Fruit fly (Drosophila melanogaster) whole organism, embryonic: ENCODE results near the gene Desat1.
A peak's percentile ranks its signal among the peaks of the same experiment; 100 is the strongest.

Experiments used
- Ada2b ChIP-seq: fragments of 200-800 bp; sonication (Bioruptor generic); IDR thresholded peaks from 2 replicates; pipeline ENCODE4 v1.3.6; 2022; ENCODE audit warnings: missing biosample characterization, missing genetic modification characterization
- CG10274 ChIP-seq: fragments of 200-800 bp; sonication (Bioruptor generic); optimal IDR thresholded peaks from 3 replicates; lab custom pipeline; 2017; ENCODE audit warnings: missing biosample characterization, mild to moderate bottlenecking, missing genetic modification characterization
- CG10979 ChIP-seq: fragments of 200-800 bp; sonication (Bioruptor generic); optimal IDR thresholded peaks from 2 replicates; lab custom pipeline; 2018; ENCODE audit warnings: missing biosample characterization, mild to moderate bottlenecking, missing genetic modification characterization, moderate library complexity
- CG12155 ChIP-seq: fragments of 200-800 bp; sonication (Bioruptor generic); optimal IDR thresholded peaks from 3 replicates; lab custom pipeline; 2016; ENCODE audit warnings: missing biosample characterization, missing genetic modification characterization
- CG12391 ChIP-seq: fragments of 200-800 bp; sonication (Bioruptor generic); optimal IDR thresholded peaks from 3 replicates; lab custom pipeline; 2018; ENCODE audit warnings: missing biosample characterization, mild to moderate bottlenecking, missing genetic modification characterization, moderate library complexity
- CG12942 ChIP-seq: fragments of 200-800 bp; sonication (Bioruptor generic); optimal IDR thresholded peaks from 3 replicates; lab custom pipeline; 2016; ENCODE audit warnings: missing biosample characterization, missing genetic modification characterization
- CG13123 ChIP-seq: fragments of 200-800 bp; sonication (Bioruptor generic); optimal IDR thresholded peaks from 2 replicates; lab custom pipeline; 2016; ENCODE audit warnings: missing biosample characterization, missing genetic modification characterization
- CG18011 ChIP-seq: fragments of 200-800 bp; sonication (Bioruptor generic); optimal IDR thresholded peaks from 2 replicates; lab custom pipeline; 2017; ENCODE audit warnings: missing biosample characterization, missing genetic modification characterization, mild to moderate bottlenecking, moderate library complexity, missing genotype
- CG18262 ChIP-seq: fragments of 200-800 bp; optimal IDR thresholded peaks from 3 replicates; lab custom pipeline; 2019; ENCODE audit warnings: missing biosample characterization, mild to moderate bottlenecking, missing genetic modification characterization, moderate library complexity
- CG18619 ChIP-seq: fragments of 200-800 bp; sonication (Bioruptor generic); optimal IDR thresholded peaks from 3 replicates; lab custom pipeline; 2017; ENCODE audit warnings: missing biosample characterization, mild to moderate bottlenecking, missing genetic modification characterization
- CG3065 ChIP-seq: fragments of 200-800 bp; sonication (Bioruptor generic); optimal IDR thresholded peaks from 2 replicates; lab custom pipeline; 2016; ENCODE audit warnings: missing biosample characterization, missing genetic modification characterization
- CG31365 ChIP-seq: fragments of 200-800 bp; sonication (Bioruptor generic); optimal IDR thresholded peaks from 2 replicates; lab custom pipeline; 2018; ENCODE audit warnings: missing biosample characterization, mild to moderate bottlenecking, missing genetic modification characterization
- CG5180 ChIP-seq: fragments of 200-800 bp; sonication (Bioruptor generic); optimal IDR thresholded peaks from 3 replicates; lab custom pipeline; 2017; ENCODE audit warnings: missing biosample characterization, missing genetic modification characterization, mild to moderate bottlenecking, moderate library complexity, missing genetic modification reagents
- CG6254 ChIP-seq: fragments of 200-800 bp; sonication (Bioruptor generic); optimal IDR thresholded peaks from 3 replicates; lab custom pipeline; 2017; ENCODE audit warnings: mild to moderate bottlenecking, missing biosample characterization, missing genetic modification reagents, missing genetic modification characterization
- CG6791 ChIP-seq: fragments of 200-800 bp; sonication (Bioruptor generic); IDR thresholded peaks from 3 replicates; pipeline ENCODE4 v1.3.6; 2022; ENCODE audit warnings: missing biosample characterization, missing genetic modification characterization; ENCODE audit not compliant: partially characterized antibody
- CG7271 ChIP-seq: fragments of 200-800 bp; sonication (Bioruptor generic); optimal IDR thresholded peaks from 2 replicates; lab custom pipeline; 2018; ENCODE audit warnings: missing biosample characterization, mild to moderate bottlenecking, missing genetic modification characterization, moderate library complexity
- CG7786 ChIP-seq: fragments of 200-800 bp; sonication (Bioruptor generic); optimal IDR thresholded peaks from 2 replicates; lab custom pipeline; 2016; ENCODE audit warnings: missing biosample characterization, missing genetic modification characterization
- CG8388 ChIP-seq: fragments of 200-800 bp; sonication (Bioruptor generic); optimal IDR thresholded peaks from 2 replicates; lab custom pipeline; 2019; ENCODE audit warnings: missing biosample characterization, mild to moderate bottlenecking, missing genetic modification characterization, moderate library complexity
- CG8924 ChIP-seq: fragments of 200-800 bp; optimal IDR thresholded peaks from 3 replicates; lab custom pipeline; 2019; ENCODE audit warnings: missing biosample characterization, mild to moderate bottlenecking, missing genetic modification characterization, moderate library complexity
- CG9727 ChIP-seq: fragments of 200-800 bp; sonication (Bioruptor generic); optimal IDR thresholded peaks from 3 replicates; lab custom pipeline; 2017; ENCODE audit warnings: missing biosample characterization, mild to moderate bottlenecking, missing genetic modification characterization
- CG9797 ChIP-seq: fragments of 200-800 bp; sonication (Bioruptor generic); optimal IDR thresholded peaks from 3 replicates; lab custom pipeline; 2018; ENCODE audit warnings: missing biosample characterization, mild to moderate bottlenecking, missing genetic modification characterization
- CHES-1-like ChIP-seq: fragments of 200-800 bp; sonication (Bioruptor generic); optimal IDR thresholded peaks from 2 replicates; lab custom pipeline; 2016; ENCODE audit warnings: missing biosample characterization, missing genetic modification characterization
- Dip2 ChIP-seq: fragments of 200-800 bp; sonication (Bioruptor generic); IDR thresholded peaks from 2 replicates; pipeline ENCODE4 v1.3.6; 2022; ENCODE audit warnings: missing biosample characterization, missing genetic modification characterization
- Dll ChIP-seq: fragments of 200-800 bp; sonication (Bioruptor generic); IDR thresholded peaks from 4 replicates; pipeline ENCODE4 v1.3.6; 2022; ENCODE audit warnings: missing biosample characterization, missing genetic modification characterization; ENCODE audit not compliant: partially characterized antibody
- ERR ChIP-seq: fragments of 200-800 bp; sonication (Bioruptor generic); optimal IDR thresholded peaks from 2 replicates; lab custom pipeline; 2016; ENCODE audit warnings: missing biosample characterization, missing genetic modification characterization
- Fer3 ChIP-seq: fragments of 200-800 bp; sonication (Bioruptor generic); optimal IDR thresholded peaks from 2 replicates; lab custom pipeline; 2018; ENCODE audit warnings: missing biosample characterization, mild to moderate bottlenecking, missing genetic modification characterization, moderate library complexity
- Med ChIP-seq: fragments of 200-800 bp; sonication (Bioruptor generic); peaks from one replicate; lab custom pipeline; 2016; ENCODE audit warnings: missing biosample characterization, missing genetic modification characterization, mild to moderate bottlenecking, inconsistent platforms, moderate library complexity
- Rx ChIP-seq: fragments of 200-800 bp; sonication (Bioruptor generic); IDR thresholded peaks from 2 replicates; pipeline ENCODE4 v1.3.6; 2022; ENCODE audit warnings: missing biosample characterization, missing genetic modification characterization
- Sry-β ChIP-seq: fragments of 200-800 bp; sonication (Bioruptor generic); optimal IDR thresholded peaks from 2 replicates; lab custom pipeline; 2018; ENCODE audit warnings: missing biosample characterization, mild to moderate bottlenecking, missing genetic modification characterization, moderate library complexity
- ac ChIP-seq: fragments of 200-800 bp; sonication (Bioruptor generic); optimal IDR thresholded peaks from 3 replicates; lab custom pipeline; 2017; ENCODE audit warnings: missing biosample characterization, mild to moderate bottlenecking, missing genetic modification characterization
- ash1 ChIP-seq: fragments of 200-800 bp; sonication (Bioruptor generic); optimal IDR thresholded peaks from 2 replicates; lab custom pipeline; 2018; ENCODE audit warnings: missing biosample characterization, mild to moderate bottlenecking, missing genetic modification characterization
- bsh ChIP-seq, 2 experiments: fragments of 200-800 bp; sonication (Bioruptor generic); optimal IDR thresholded peaks; 2 replicates each; lab custom pipeline; 2017 to 2018; ENCODE audit warnings: mild to moderate bottlenecking in 2 of 2, missing biosample characterization in 2 of 2, missing genetic modification characterization in 2 of 2, moderate library complexity in 1 of 2
- corto ChIP-seq: fragments of 200-800 bp; sonication (Bioruptor generic); optimal IDR thresholded peaks from 2 replicates; lab custom pipeline; 2016; ENCODE audit warnings: missing biosample characterization, mild to moderate bottlenecking, missing genetic modification characterization, moderate library complexity
- dati ChIP-seq: fragments of 200-800 bp; sonication (Bioruptor generic); IDR thresholded peaks from 2 replicates; pipeline ENCODE4 v1.3.6; 2022; ENCODE audit warnings: missing biosample characterization, missing genetic modification characterization
- dmrt11E ChIP-seq: fragments of 200-800 bp; sonication (Bioruptor generic); optimal IDR thresholded peaks from 3 replicates; lab custom pipeline; 2018; ENCODE audit warnings: missing biosample characterization, mild to moderate bottlenecking, missing genetic modification characterization, moderate library complexity
- fd96Cb ChIP-seq: fragments of 200-800 bp; sonication (Bioruptor generic); optimal IDR thresholded peaks from 2 replicates; lab custom pipeline; 2018; ENCODE audit warnings: missing biosample characterization, mild to moderate bottlenecking, missing genetic modification characterization, moderate library complexity
- gfzf ChIP-seq: fragments of 200-800 bp; sonication (Bioruptor generic); optimal IDR thresholded peaks from 2 replicates; lab custom pipeline; 2016; ENCODE audit warnings: missing biosample characterization, mild to moderate bottlenecking, missing genetic modification characterization, moderate library complexity
- hb ChIP-seq: fragments of 200-800 bp; sonication (Bioruptor generic); IDR thresholded peaks from 3 replicates; pipeline ENCODE4 v1.3.6; 2022; ENCODE audit warnings: missing biosample characterization, missing genetic modification characterization; ENCODE audit not compliant: partially characterized antibody
- jing ChIP-seq: fragments of 200-800 bp; sonication (Bioruptor generic); optimal IDR thresholded peaks from 2 replicates; lab custom pipeline; 2018; ENCODE audit warnings: missing biosample characterization, mild to moderate bottlenecking, missing genetic modification characterization
- lmd ChIP-seq: fragments of 200-800 bp; sonication (Bioruptor generic); IDR thresholded peaks from 2 replicates; pipeline ENCODE4 v1.3.6; 2022; ENCODE audit warnings: missing biosample characterization, missing genetic modification characterization
- nerfin-1 ChIP-seq: fragments of 200-800 bp; sonication (Bioruptor generic); optimal IDR thresholded peaks from 3 replicates; lab custom pipeline; 2019; ENCODE audit warnings: missing biosample characterization, mild to moderate bottlenecking, missing genetic modification characterization, moderate library complexity
- nerfin-2 ChIP-seq: fragments of 200-800 bp; sonication (Bioruptor generic); IDR thresholded peaks from 2 replicates; pipeline ENCODE4 v1.3.6; 2022; ENCODE audit warnings: missing biosample characterization, missing genetic modification characterization; ENCODE audit not compliant: partially characterized antibody
- nom ChIP-seq: fragments of 200-800 bp; sonication (Bioruptor generic); optimal IDR thresholded peaks from 2 replicates; lab custom pipeline; 2017; ENCODE audit warnings: missing biosample characterization, missing genetic modification characterization, mild to moderate bottlenecking, moderate library complexity, missing genetic modification reagents
- peb ChIP-seq: fragments of 200-800 bp; sonication (Bioruptor generic); IDR thresholded peaks from 2 replicates; pipeline ENCODE4 v1.3.6; 2022; ENCODE audit warnings: missing biosample characterization, missing genetic modification characterization
- pzg ChIP-seq: fragments of 200-800 bp; sonication (Bioruptor generic); optimal IDR thresholded peaks from 3 replicates; lab custom pipeline; 2018; ENCODE audit warnings: missing biosample characterization, mild to moderate bottlenecking, missing genetic modification characterization, moderate library complexity
- sens-2 ChIP-seq: fragments of 200-800 bp; sonication (Bioruptor generic); IDR thresholded peaks from 2 replicates; pipeline ENCODE4 v1.3.6; 2022; ENCODE audit warnings: missing biosample characterization, missing genetic modification characterization
- shn ChIP-seq: fragments of 200-800 bp; sonication (Bioruptor generic); optimal IDR thresholded peaks from 3 replicates; lab custom pipeline; 2016; ENCODE audit warnings: missing biosample characterization, missing genetic modification characterization
- tin ChIP-seq: fragments of 200-800 bp; sonication (Bioruptor generic); optimal IDR thresholded peaks from 3 replicates; lab custom pipeline; 2016; ENCODE audit warnings: missing biosample characterization, missing genetic modification characterization
- trem ChIP-seq: fragments of 200-800 bp; optimal IDR thresholded peaks from 3 replicates; lab custom pipeline; 2019; ENCODE audit warnings: missing biosample characterization, mild to moderate bottlenecking, missing genetic modification characterization, moderate library complexity
- wdn ChIP-seq: fragments of 200-800 bp; sonication (Bioruptor generic); IDR thresholded peaks from 2 replicates; pipeline ENCODE4 v1.3.6; 2022; ENCODE audit warnings: missing biosample characterization, missing genetic modification characterization

Desat1 gene

dm6 chr3R:12433764-12434163 is 5.6 kb upstream of the Desat1 start, which contains the start of the genes Aos1 and Srlp (continued):
- TF ChIP-seq jing (GFP tag; lab: Kevin White, UChicago) (no peak), tin (GFP tag; lab: Kevin White, UChicago) (peak; percentile 47), lmd (GFP tag; lab: Robert Waterston, UW) (peak; percentile 37; the same call in 1 of the 2 replicates), pzg (GFP tag; lab: Kevin White, UChicago) (peak; percentile 57), CG12155 (peak; percentile 43), Rx (GFP tag; lab: Robert Waterston, UW) (no peak), CG18262 (tag; lab: Kevin White, UChicago) (peak; percentile 66), Med (GFP tag; lab: Kevin White, UChicago) (peak; percentile 52), CG6791 (GFP tag; lab: Robert Waterston, UW) (no peak), CG10274 (GFP tag; lab: Kevin White, UChicago) (no peak), CG31365 (tag; lab: Kevin White, UChicago) (no peak), ac (GFP tag; lab: Kevin White, UChicago) (no peak), CG3065 (GFP tag; lab: Kevin White, UChicago) (no peak), CG6254 (no peak), Dip2 (GFP tag; lab: Robert Waterston, UW) (no peak), fd96Cb (tag; lab: Kevin White, UChicago) (peak; percentile 23), CG9727 (GFP tag; lab: Kevin White, UChicago) (peak; percentile 24), CG12391 (tag; lab: Kevin White, UChicago) (peak; percentile 81), CG13123 (GFP tag; lab: Kevin White, UChicago) (peak; percentile 19), wdn (GFP tag; lab: Robert Waterston, UW) (no peak), CHES-1-like (no peak), CG18011 (peak; percentile 11), Dll (0 out of 4 replicates have a peak, but pooled peaks have one; percentile 51), ash1 (GFP tag; lab: Kevin White, UChicago) (no peak), CG5180 (no peak), bsh (GFP tag; optimal IDR thresholded peaks at IDR 0.05; lab: Kevin White, UChicago) (peak in 1 of 2 experiments; percentile 49), shn (GFP tag; lab: Kevin White, UChicago) (no peak), peb (GFP tag; lab: Robert Waterston, UW) (no peak), Fer3 (tag; lab: Kevin White, UChicago) (peak; percentile 54), CG9797 (GFP tag; lab: Kevin White, UChicago) (peak; percentile 63), Ada2b (GFP tag; lab: Robert Waterston, UW) (no peak), CG18619 (GFP tag; lab: Kevin White, UChicago) (peak; percentile 26), CG8388 (GFP tag; lab: Kevin White, UChicago) (peak; percentile 44), dati (GFP tag; lab: Robert Waterston, UW) (no peak), corto (GFP tag; lab: Kevin White, UChicago) (no peak), nerfin-2 (no peak), CG7786 (no peak), CG8924 (peak; percentile 75), gfzf (peak; percentile 74), CG7271 (no peak), Sry-β (peak; percentile 98), sens-2 (GFP tag; lab: Robert Waterston, UW) (no peak), dmrt11E (tag; lab: Kevin White, UChicago) (peak; percentile 51), CG10979 (tag; lab: Kevin White, UChicago) (peak; percentile 52), trem (tag; lab: Kevin White, UChicago) (peak; percentile 99), CG12942 (GFP tag; lab: Kevin White, UChicago) (peak; percentile 52), nerfin-1 (tag; lab: Kevin White, UChicago) (peak; percentile 59), hb (GFP tag; lab: Robert Waterston, UW) (no peak), ERR (no peak), nom (GFP tag; lab: Kevin White, UChicago) (peak; percentile 43)
